Worm (Caenorhabditis elegans) whole organism, late embryonic: ENCODE results near the gene T25B6.4.

Experiments
- Y22D7AL.16 ChIP-seq: sonication (generic microtip); optimal IDR thresholded peaks from 2 replicates; lab custom pipeline; 2016; ENCODE audit warnings: missing genetic modification characterization, missing compliant biosample characterization
- ceh-14 ChIP-seq: sonication (generic microtip); optimal IDR thresholded peaks from 2 replicates; lab custom pipeline; 2016; ENCODE audit warnings: missing genotype, missing genetic modification characterization, missing compliant biosample characterization
- ceh-18 ChIP-seq: sonication (generic microtip); optimal IDR thresholded peaks from 2 replicates; lab custom pipeline; 2016; ENCODE audit warnings: missing genetic modification characterization, missing compliant biosample characterization
- ceh-19 ChIP-seq: fragments of 200-800 bp; sonication (Bioruptor generic); optimal IDR thresholded peaks from 2 replicates; lab custom pipeline; 2018; ENCODE audit warnings: mild to moderate bottlenecking, missing genetic modification characterization, missing compliant biosample characterization
- ceh-31 ChIP-seq: sonication (generic microtip); optimal IDR thresholded peaks from 2 replicates; lab custom pipeline; 2016; ENCODE audit warnings: missing genetic modification characterization, missing compliant biosample characterization
- ceh-34 ChIP-seq: sonication (generic microtip); optimal IDR thresholded peaks from 2 replicates; lab custom pipeline; 2016; ENCODE audit warnings: mild to moderate bottlenecking, missing genetic modification characterization, missing compliant biosample characterization
- ceh-45 ChIP-seq: fragments of 200-800 bp; sonication (Bioruptor generic); IDR thresholded peaks from 2 replicates; pipeline ENCODE4 v1.3.6; 2022; ENCODE audit warnings: missing genetic modification reagents, missing genetic modification characterization, missing compliant biosample characterization
- ceh-48 ChIP-seq: sonication (generic microtip); optimal IDR thresholded peaks from 2 replicates; lab custom pipeline; 2016; ENCODE audit warnings: missing genetic modification characterization, inconsistent platforms, missing compliant biosample characterization
- che-1 ChIP-seq: sonication (generic microtip); optimal IDR thresholded peaks from 2 replicates; lab custom pipeline; 2016; ENCODE audit warnings: mild to moderate bottlenecking, missing genetic modification characterization, missing compliant biosample characterization
- elt-2 ChIP-seq: sonication (generic microtip); optimal IDR thresholded peaks from 2 replicates; lab custom pipeline; 2016; ENCODE audit warnings: missing genetic modification reagents, missing genetic modification characterization, missing compliant biosample characterization
- ets-4 ChIP-seq: sonication (generic microtip); optimal IDR thresholded peaks from 2 replicates; lab custom pipeline; 2016; ENCODE audit warnings: missing genetic modification characterization, missing compliant biosample characterization
- eyg-1 ChIP-seq: sonication (generic microtip); optimal IDR thresholded peaks from 2 replicates; lab custom pipeline; 2016; ENCODE audit warnings: missing genotype, missing genetic modification characterization, missing compliant biosample characterization
- fkh-10 ChIP-seq: fragments of 150-350 bp; optimal IDR thresholded peaks from 2 replicates; lab custom pipeline; 2014; ENCODE audit warnings: missing biosample characterization, missing genetic modification reagents, missing genetic modification characterization
- fkh-6 ChIP-seq: sonication (generic microtip); optimal IDR thresholded peaks from 2 replicates; lab custom pipeline; 2016; ENCODE audit warnings: missing genetic modification characterization, missing compliant biosample characterization
- hlh-6 ChIP-seq: sonication (generic microtip); optimal IDR thresholded peaks from 2 replicates; lab custom pipeline; 2016; ENCODE audit warnings: missing genotype, missing genetic modification characterization, missing compliant biosample characterization
- madf-2 ChIP-seq: sonication (generic microtip); optimal IDR thresholded peaks from 2 replicates; lab custom pipeline; 2017; ENCODE audit warnings: missing genetic modification characterization, missing compliant biosample characterization
- nfya-1 ChIP-seq: sonication (generic microtip); optimal IDR thresholded peaks from 2 replicates; lab custom pipeline; 2017; ENCODE audit warnings: missing genetic modification characterization, mild to moderate bottlenecking, missing compliant biosample characterization, antibody characterized with exemption, moderate library complexity
- nhr-11 ChIP-seq: fragments of 150-350 bp; optimal IDR thresholded peaks from 2 replicates; lab custom pipeline; 2014; ENCODE audit warnings: missing biosample characterization, missing genetic modification characterization
- nhr-232 ChIP-seq: sonication (generic microtip); optimal IDR thresholded peaks from 2 replicates; lab custom pipeline; 2016; ENCODE audit warnings: missing genetic modification characterization, missing compliant biosample characterization
- pat-9 ChIP-seq: fragments of 200-800 bp; sonication (Bioruptor generic); optimal IDR thresholded peaks from 2 replicates; lab custom pipeline; 2018; ENCODE audit warnings: mild to moderate bottlenecking, missing genetic modification characterization, moderate library complexity, missing compliant biosample characterization
- pax-1 ChIP-seq: fragments of 150-350 bp; optimal IDR thresholded peaks from 2 replicates; lab custom pipeline; 2014; ENCODE audit warnings: missing biosample characterization, missing genetic modification characterization
- pqm-1 ChIP-seq: sonication (generic microtip); optimal IDR thresholded peaks from 2 replicates; lab custom pipeline; 2016; ENCODE audit warnings: missing genetic modification characterization, missing compliant biosample characterization
- ref-2 ChIP-seq: sonication (generic microtip); optimal IDR thresholded peaks from 2 replicates; lab custom pipeline; 2016; ENCODE audit warnings: missing genetic modification characterization, missing compliant biosample characterization
- rnt-1 ChIP-seq: sonication (generic microtip); optimal IDR thresholded peaks from 2 replicates; lab custom pipeline; 2016; ENCODE audit warnings: missing genetic modification characterization, missing compliant biosample characterization
- sdc-2 ChIP-seq: sonication (generic microtip); optimal IDR thresholded peaks from 2 replicates; lab custom pipeline; 2016; ENCODE audit warnings: missing genotype, missing genetic modification characterization, missing compliant biosample characterization
- sox-4 ChIP-seq: sonication (generic microtip); optimal IDR thresholded peaks from 2 replicates; lab custom pipeline; 2017; ENCODE audit warnings: mild to moderate bottlenecking, missing genetic modification characterization, inconsistent platforms, missing compliant biosample characterization
- syd-9 ChIP-seq: sonication (generic microtip); optimal IDR thresholded peaks from 2 replicates; lab custom pipeline; 2016; ENCODE audit warnings: mild to moderate bottlenecking, missing genetic modification characterization, moderate library complexity, missing compliant biosample characterization
- tbx-2 ChIP-seq: sonication (generic microtip); optimal IDR thresholded peaks from 2 replicates; lab custom pipeline; 2016; ENCODE audit warnings: missing genetic modification characterization, missing compliant biosample characterization
- tbx-7 ChIP-seq: sonication (generic microtip); optimal IDR thresholded peaks from 2 replicates; lab custom pipeline; 2016; ENCODE audit warnings: missing genotype, missing genetic modification characterization, missing compliant biosample characterization
- unc-3 ChIP-seq, 2 experiments: fragments of 200-800 bp in 1 of 2; sonication (Bioruptor generic) in 1 of 2; sonication (generic microtip) in 1 of 2; conservative IDR thresholded peaks in 1 of 2; optimal IDR thresholded peaks in 1 of 2; 2 replicates each; pipeline versions ENCODE4 v1.3.6 to Lab custom; 2016 to 2022; ENCODE audit warnings: missing compliant biosample characterization in 2 of 2, missing genetic modification characterization in 2 of 2, missing genetic modification reagents in 1 of 2
- unc-42 ChIP-seq: sonication (generic microtip); optimal IDR thresholded peaks from 2 replicates; lab custom pipeline; 2016; ENCODE audit warnings: missing genotype, missing genetic modification characterization, missing compliant biosample characterization
- unc-55 ChIP-seq: sonication (generic microtip); optimal IDR thresholded peaks from 2 replicates; lab custom pipeline; 2017; ENCODE audit warnings: missing biosample characterization, missing genetic modification reagents, missing genetic modification characterization
- zip-5 ChIP-seq: sonication (generic microtip); optimal IDR thresholded peaks from 2 replicates; lab custom pipeline; 2016; ENCODE audit warnings: missing genetic modification characterization, missing compliant biosample characterization

The T25B6.4 gene

ce11 chrX:8980676-8981075 lies 34.8 kb upstream of the T25B6.4 start, which contains the start of gene nmur-1:
Gene nmur-1 (plus strand): TSS chrX:8980976.
- TF ChIP-seq tbx-7 (tag; lab: Kevin White, UChicago) (no peak), hlh-6 (tag; lab: Kevin White, UChicago) (no peak)

- TF ChIP-seq ref-2 (tag; lab: Kevin White, UChicago) (no peak), rnt-1 (peak; percentile 21), ceh-18 (peak; percentile 88), nhr-232 (no peak), unc-55 (peak; percentile 20)
Observed at ce11 chrX:8986452-8986851, 29.1 kb upstream of the T25B6.4 start.

- TF ChIP-seq nhr-11, result no peak
- no peak for TF ChIP-seq eyg-1 (tag; lab: Kevin White, UChicago)
- no peak for TF ChIP-seq syd-9 (tag; lab: Kevin White, UChicago)
Observed at ce11 chrX:8987828-8988227, 27.7 kb upstream of the T25B6.4 start, which contains the start of gene twk-18. Gene twk-18 (plus strand): TSS chrX:8988128.

- TF ChIP-seq elt-2 (tag; lab: Kevin White, UChicago) (peak; percentile 14), zip-5 (no peak)
- TF ChIP-seq, all 69 proteins: peak for 1
Observed at ce11 chrX:8991856-8992456, 23.6 kb upstream of the T25B6.4 start, which contains the start of gene C24A3.4. Gene C24A3.4 (plus strand): TSS chrX:8992406.

ce11 chrX:8995527-8995946 lies 20.0 kb upstream of the T25B6.4 start:
- peak; percentile 45 for TF ChIP-seq syd-9 (tag; lab: Kevin White, UChicago)
- peak; percentile 37 for TF ChIP-seq sdc-2
- TF ChIP-seq sox-4, result peak; percentile 40
- TF ChIP-seq eyg-1 (tag; lab: Kevin White, UChicago), result no peak
- TF ChIP-seq madf-2 (tag; lab: Kevin White, UChicago), result peak; percentile 3
- TF ChIP-seq che-1 (tag; lab: Kevin White, UChicago), result peak; percentile 13
- TF ChIP-seq pax-1 (tag; lab: Kevin White, UChicago), result no peak
- TF ChIP-seq ceh-19 (GFP tag; lab: Kevin White, UChicago), result peak; percentile 60
- TF ChIP-seq ceh-14 (tag; lab: Kevin White, UChicago), result peak; percentile 31
- TF ChIP-seq pqm-1 (tag; lab: Kevin White, UChicago), result no peak
- 0 out of 2 replicates have a peak, but pooled peaks have one; percentile 38 for TF ChIP-seq ceh-45
- no peak for TF ChIP-seq ets-4 (tag; lab: Kevin White, UChicago)
- TF ChIP-seq fkh-10 (GFP tag; lab: Kevin White, UChicago), result no peak
- peak; percentile 11 for TF ChIP-seq unc-55
- TF ChIP-seq rnt-1, result peak; percentile 28
- peak; percentile 56 for TF ChIP-seq unc-42 (tag; lab: Kevin White, UChicago)
- TF ChIP-seq ceh-18, result peak; percentile 88
- TF ChIP-seq ceh-31 (tag; lab: Kevin White, UChicago), result peak; percentile 79
- TF ChIP-seq tbx-2 (tag; lab: Kevin White, UChicago), result peak; percentile 74
- TF ChIP-seq ref-2 (tag; lab: Kevin White, UChicago), result peak; percentile 4
- no peak for TF ChIP-seq fkh-6 (tag; lab: Kevin White, UChicago)
- peak; percentile 30 for TF ChIP-seq ceh-34 (tag; lab: Kevin White, UChicago)
- TF ChIP-seq ceh-48 (tag; lab: Kevin White, UChicago), result peak; percentile 78
- no peak; the same call in 1 of the 2 replicates for TF ChIP-seq unc-3 (GFP tag; conservative IDR thresholded peaks at IDR 0.05; lab: Robert Waterston, UW)
- peak; percentile 25 for TF ChIP-seq unc-3 (tag; optimal IDR thresholded peaks at IDR 0.05; lab: Kevin White, UChicago)
- peak; percentile 28 for TF ChIP-seq nfya-1 (tag; lab: Kevin White, UChicago)
- peak; percentile 8 for TF ChIP-seq Y22D7AL.16 (tag; lab: Kevin White, UChicago)
- no peak for TF ChIP-seq pat-9 (tag; lab: Kevin White, UChicago)
